Worm (Caenorhabditis elegans) whole organism, L3 larva: ENCODE results near the gene F22B5.10.
A peak's percentile ranks its signal among the peaks of the same experiment; 100 is the strongest.

Source experiments
- R02D3.7 ChIP-seq: fragments of 150-350 bp; optimal IDR thresholded peaks from 2 replicates; lab custom pipeline; 2014; ENCODE audit warnings: missing biosample characterization, missing genetic modification characterization
- aly-2 ChIP-seq: fragments of 150-350 bp; optimal IDR thresholded peaks from 2 replicates; lab custom pipeline; 2014; ENCODE audit warnings: missing biosample characterization, missing genetic modification characterization
- ama-1 ChIP-seq: fragments of 150-350 bp; optimal IDR thresholded peaks from 2 replicates; lab custom pipeline; 2018
- ceh-16 ChIP-seq: sonication (generic microtip); optimal IDR thresholded peaks from 2 replicates; lab custom pipeline; 2017; ENCODE audit warnings: missing biosample characterization, missing genetic modification characterization
- ceh-28 ChIP-seq: fragments of 150-350 bp; optimal IDR thresholded peaks from 2 replicates; lab custom pipeline; 2014; ENCODE audit warnings: missing biosample characterization, missing genetic modification reagents, missing genetic modification characterization
- ceh-82 ChIP-seq: fragments of 150-350 bp; optimal IDR thresholded peaks from 2 replicates; lab custom pipeline; 2014; ENCODE audit warnings: missing biosample characterization, missing genetic modification characterization
- ceh-9 ChIP-seq: sonication (generic microtip); optimal IDR thresholded peaks from 2 replicates; lab custom pipeline; 2018; ENCODE audit warnings: missing biosample characterization, missing genetic modification characterization
- egl-27 ChIP-seq: sonication (generic microtip); optimal IDR thresholded peaks from 4 replicates; lab custom pipeline; 2017; ENCODE audit warnings: missing biosample characterization, missing genetic modification reagents, missing genetic modification characterization
- egl-5 ChIP-seq: fragments of 150-350 bp; optimal IDR thresholded peaks from 2 replicates; lab custom pipeline; 2017; ENCODE audit warnings: missing biosample characterization, missing genetic modification reagents, missing genetic modification characterization, inconsistent platforms
- elt-1 ChIP-seq: fragments of 150-350 bp; optimal IDR thresholded peaks from 2 replicates; lab custom pipeline; 2014; ENCODE audit warnings: missing biosample characterization, missing genetic modification characterization
- elt-2 ChIP-seq: sonication (generic microtip); optimal IDR thresholded peaks from 2 replicates; lab custom pipeline; 2016; ENCODE audit warnings: missing genetic modification reagents, mild to moderate bottlenecking, missing genetic modification characterization, missing compliant biosample characterization
- elt-3 ChIP-seq, 3 experiments: fragments of 150-350 bp in 1 of 3; sonication (generic microtip) in 2 of 3; optimal IDR thresholded peaks; 2 replicates in 2 of 3; 4 replicates in 1 of 3; lab custom pipeline; 2014 to 2017; ENCODE audit warnings: missing biosample characterization in 3 of 3, missing genetic modification characterization in 3 of 3
- eor-1 ChIP-seq, 2 experiments: fragments of 150-350 bp; optimal IDR thresholded peaks; 2 replicates each; lab custom pipeline; 2014 to 2018; ENCODE audit warnings: missing biosample characterization in 2 of 2, missing genetic modification characterization in 2 of 2
- fkh-10 ChIP-seq: sonication (generic microtip); optimal IDR thresholded peaks from 2 replicates; lab custom pipeline; 2017; ENCODE audit warnings: missing biosample characterization, missing genetic modification reagents, missing genetic modification characterization
- fkh-2 ChIP-seq: fragments of 150-350 bp; optimal IDR thresholded peaks from 2 replicates; lab custom pipeline; 2014; ENCODE audit warnings: missing biosample characterization, missing genetic modification reagents, missing genetic modification characterization
- hmg-11 ChIP-seq: sonication (generic microtip); optimal IDR thresholded peaks from 2 replicates; lab custom pipeline; 2016; ENCODE audit warnings: missing genetic modification characterization, missing compliant biosample characterization
- jun-1 ChIP-seq: fragments of 150-350 bp; optimal IDR thresholded peaks from 2 replicates; lab custom pipeline; 2014; ENCODE audit warnings: missing biosample characterization, missing genetic modification reagents, missing genetic modification characterization
- lsy-12 ChIP-seq: sonication (generic microtip); optimal IDR thresholded peaks from 2 replicates; lab custom pipeline; 2016; ENCODE audit warnings: mild to moderate bottlenecking, missing genetic modification characterization, missing compliant biosample characterization
- mml-1 ChIP-seq: fragments of 150-350 bp; sonication (generic microtip); optimal IDR thresholded peaks from 3 replicates; lab custom pipeline; 2014; ENCODE audit warnings: missing biosample characterization, missing genetic modification characterization
- nfya-1 ChIP-seq: sonication (generic microtip); optimal IDR thresholded peaks from 2 replicates; lab custom pipeline; 2017; ENCODE audit warnings: missing genetic modification characterization, mild to moderate bottlenecking, missing compliant biosample characterization, antibody characterized with exemption, moderate library complexity; ENCODE audit not compliant: insufficient read depth
- nhr-23 ChIP-seq: fragments of 150-350 bp; optimal IDR thresholded peaks from 2 replicates; lab custom pipeline; 2014; ENCODE audit warnings: missing biosample characterization, missing genetic modification reagents, missing genetic modification characterization
- nhr-237 ChIP-seq: fragments of 150-350 bp; optimal IDR thresholded peaks from 2 replicates; lab custom pipeline; 2014; ENCODE audit warnings: missing biosample characterization, missing genetic modification characterization
- nhr-25 ChIP-seq: sonication (generic microtip); optimal IDR thresholded peaks from 2 replicates; lab custom pipeline; 2017; ENCODE audit warnings: missing biosample characterization, missing genetic modification characterization
- nhr-28 ChIP-seq: fragments of 150-350 bp; optimal IDR thresholded peaks from 2 replicates; lab custom pipeline; 2014; ENCODE audit warnings: missing biosample characterization, missing genetic modification characterization
- nhr-43 ChIP-seq: sonication (generic microtip); optimal IDR thresholded peaks from 2 replicates; lab custom pipeline; 2016; ENCODE audit warnings: mild to moderate bottlenecking, missing genetic modification characterization, missing compliant biosample characterization; ENCODE audit not compliant: poor library complexity, severe bottlenecking
- nhr-67 ChIP-seq: fragments of 150-350 bp; optimal IDR thresholded peaks from 2 replicates; lab custom pipeline; 2014; ENCODE audit warnings: missing biosample characterization, missing genetic modification characterization
- nhr-77 ChIP-seq: fragments of 150-350 bp; optimal IDR thresholded peaks from 2 replicates; lab custom pipeline; 2014; ENCODE audit warnings: missing biosample characterization, missing genetic modification characterization
- pha-4 ChIP-seq: fragments of 150-350 bp; optimal IDR thresholded peaks from 2 replicates; lab custom pipeline; 2014; ENCODE audit warnings: missing biosample characterization, missing genetic modification reagents, missing genetic modification characterization
- pqm-1 ChIP-seq: fragments of 150-350 bp; optimal IDR thresholded peaks from 2 replicates; lab custom pipeline; 2017; ENCODE audit warnings: missing biosample characterization, missing genetic modification characterization, inconsistent platforms
- skn-1 ChIP-seq: fragments of 150-350 bp; optimal IDR thresholded peaks from 2 replicates; lab custom pipeline; 2014; ENCODE audit warnings: missing biosample characterization, missing genetic modification characterization
- tbx-2 ChIP-seq: sonication (generic microtip); optimal IDR thresholded peaks from 2 replicates; lab custom pipeline; 2016; ENCODE audit warnings: mild to moderate bottlenecking, missing genetic modification characterization, missing compliant biosample characterization
- unc-39 ChIP-seq: sonication (generic microtip); optimal IDR thresholded peaks from 4 replicates; lab custom pipeline; 2017; ENCODE audit warnings: missing biosample characterization, missing genetic modification characterization
- unc-62 ChIP-seq: fragments of 150-350 bp; sonication (generic microtip); optimal IDR thresholded peaks from 4 replicates; lab custom pipeline; 2014; ENCODE audit warnings: missing biosample characterization, missing genetic modification reagents, missing genetic modification characterization
- zag-1 ChIP-seq: fragments of 150-350 bp; optimal IDR thresholded peaks from 2 replicates; lab custom pipeline; 2014; ENCODE audit warnings: missing biosample characterization, missing genetic modification characterization
- ztf-11 ChIP-seq: fragments of 150-350 bp; optimal IDR thresholded peaks from 2 replicates; lab custom pipeline; 2014; ENCODE audit warnings: missing biosample characterization, missing genetic modification characterization
- ztf-4 ChIP-seq: fragments of 150-350 bp; optimal IDR thresholded peaks from 2 replicates; lab custom pipeline; 2014; ENCODE audit warnings: missing biosample characterization, missing genetic modification characterization

F22B5.10 gene

ce11 chrII:8466874-8467273 lies at the start of gene F22B5.10:
TSS of gene F22B5.10 (plus strand) at chrII:8467174.
- TF ChIP-seq mml-1 (tag; lab: Kevin White, UChicago) (no peak), ama-1 (lab: Kevin White, UChicago) (peak; percentile 8), skn-1 (tag; lab: Kevin White, UChicago) (no peak), pqm-1 (tag; lab: Kevin White, UChicago) (no peak), ceh-16 (no peak), egl-5 (tag; lab: Kevin White, UChicago) (no peak), ztf-11 (tag; lab: Kevin White, UChicago) (no peak)

DNA sequence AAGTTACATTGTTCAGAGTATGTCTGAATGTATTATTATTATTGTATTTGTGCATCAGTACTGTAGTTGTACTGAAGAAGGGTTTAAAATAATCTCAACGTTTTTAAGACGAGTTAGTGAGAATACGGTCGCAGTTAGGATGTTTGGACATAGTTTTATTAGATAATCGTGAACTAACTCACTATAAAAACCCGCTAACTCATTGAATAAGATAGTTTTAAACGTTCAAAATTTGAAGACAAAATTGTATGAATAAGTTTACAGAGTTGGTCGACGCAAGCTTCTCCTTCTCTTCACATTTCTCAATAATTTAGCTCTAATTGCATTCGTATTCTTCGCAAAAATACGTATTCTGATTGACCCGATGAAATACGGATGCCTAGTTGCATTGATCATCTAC lies 48.0 kb upstream of the F22B5.10 start:
- peak; percentile 89 for TF ChIP-seq elt-1
- no peak for TF ChIP-seq tbx-2 (tag; lab: Kevin White, UChicago)
- TF ChIP-seq nhr-67 (tag; lab: Kevin White, UChicago), result no peak
- no peak for TF ChIP-seq nhr-23
- TF ChIP-seq ztf-4 (tag; lab: Kevin White, UChicago), result peak; percentile 76
- TF ChIP-seq zag-1 (tag; lab: Kevin White, UChicago), result no peak
- no peak for TF ChIP-seq aly-2
- no peak for TF ChIP-seq hmg-11
- TF ChIP-seq nfya-1 (tag; lab: Kevin White, UChicago), result no peak

- peak; percentile 4 for TF ChIP-seq elt-1
Measured at ce11 chrII:8419798-8420197, 47.2 kb upstream of the F22B5.10 start, which contains the start of gene F14E5.8. TSS of gene F14E5.8 (plus strand) at chrII:8420098.

DNA sequence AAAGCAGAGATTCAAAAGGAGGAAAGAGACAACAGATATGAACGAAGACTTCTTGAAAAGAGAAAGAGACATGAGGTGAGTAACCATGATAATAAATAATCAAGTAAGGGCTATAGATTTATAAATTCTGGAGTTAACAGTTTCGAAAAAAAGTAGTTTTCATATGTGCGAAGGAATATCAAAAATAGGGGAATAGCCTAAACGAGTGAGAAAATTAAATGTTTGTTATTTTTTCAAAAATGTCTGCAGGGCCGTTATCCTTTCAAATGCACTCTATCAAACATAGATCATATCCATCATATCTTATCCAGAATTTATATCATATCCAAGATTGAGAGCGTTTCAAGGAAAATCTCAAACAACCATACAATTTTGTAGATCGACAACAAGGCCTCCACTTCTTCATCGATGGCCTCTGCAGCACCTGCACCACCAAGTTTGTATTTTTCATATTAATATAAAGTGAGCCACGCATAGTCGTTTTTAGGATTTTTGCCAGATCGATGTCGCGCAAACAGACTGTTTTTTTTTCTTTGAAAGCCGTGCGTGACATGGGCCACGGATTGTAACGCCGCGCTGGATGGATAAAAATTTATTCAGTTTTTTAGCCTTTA lies 46.1 kb upstream of the F22B5.10 start:
- peak; percentile 89 for TF ChIP-seq elt-1
- TF ChIP-seq elt-2, result no peak
- peak; percentile 43 for TF ChIP-seq ztf-4 (tag; lab: Kevin White, UChicago)
- TF ChIP-seq egl-5 (tag; lab: Kevin White, UChicago), result no peak
- no peak for TF ChIP-seq fkh-10
- no peak for TF ChIP-seq nhr-23

ce11 chrII:8428758-8428946 lies 38.3 kb upstream of the F22B5.10 start, which contains the start of gene F14E5.2:
TSS of gene F14E5.2 (minus strand) at chrII:8428858.
- TF ChIP-seq unc-62 (GFP tag; lab: Kevin White, UChicago), result no peak
- TF ChIP-seq egl-27 (tag; lab: Kevin White, UChicago), result no peak
- TF ChIP-seq elt-1, result no peak
- no peak for TF ChIP-seq elt-3 (tag; optimal IDR thresholded peaks at IDR 0.05; lab: Kevin White, UChicago)
- no peak for TF ChIP-seq jun-1
- no peak for TF ChIP-seq ztf-4 (tag; lab: Kevin White, UChicago)
- no peak for TF ChIP-seq ceh-28 (tag; lab: Kevin White, UChicago)
- no peak for TF ChIP-seq unc-39 (tag; lab: Kevin White, UChicago)
- no peak for TF ChIP-seq egl-5 (tag; lab: Kevin White, UChicago)
- TF ChIP-seq skn-1 (tag; lab: Kevin White, UChicago), result no peak
- TF ChIP-seq ceh-82 (tag; lab: Kevin White, UChicago), result no peak

DNA sequence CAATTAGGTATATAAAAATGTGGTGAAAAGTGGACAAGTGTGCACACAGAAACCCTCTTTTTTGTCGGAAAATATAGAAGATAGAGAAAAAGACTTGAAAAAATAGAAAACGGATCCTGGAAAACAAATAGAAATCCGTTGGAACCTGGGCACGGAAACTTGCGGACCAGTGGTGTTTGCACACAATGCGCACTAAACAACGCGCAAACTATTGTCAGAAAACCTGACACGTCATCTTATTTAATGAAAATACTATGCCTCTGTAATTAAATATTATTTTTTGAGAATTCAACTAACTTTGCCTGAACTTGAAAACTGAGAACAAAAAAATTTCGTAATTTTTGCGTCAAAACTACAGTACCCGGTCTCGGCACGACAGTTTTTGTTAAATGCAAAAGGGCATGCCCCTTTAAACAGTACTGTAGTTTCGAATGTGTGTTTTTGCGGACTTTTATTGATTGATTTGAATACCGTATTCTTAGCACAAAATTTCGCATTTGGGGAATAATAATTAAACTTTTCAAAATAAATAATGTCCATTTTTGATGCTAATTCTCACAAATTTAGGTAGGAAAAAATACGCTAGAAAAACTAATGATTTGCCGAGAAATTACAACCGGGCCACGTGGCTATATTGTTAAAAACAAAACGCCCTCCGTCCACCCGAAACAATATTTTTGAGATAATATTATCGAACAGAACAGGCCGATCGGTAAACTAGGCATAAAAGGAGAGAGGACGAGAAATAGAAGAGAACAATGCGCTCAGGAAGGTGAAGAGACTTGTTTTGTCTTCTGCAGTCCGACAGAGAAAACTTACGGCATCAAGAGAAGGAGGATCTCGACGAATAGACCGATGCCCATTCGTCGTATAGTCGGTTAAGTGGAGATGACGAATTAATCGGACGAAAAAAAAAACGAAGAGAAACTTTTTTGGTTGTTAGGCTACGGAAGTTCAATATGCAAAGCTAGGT lies 37.7 kb upstream of the F22B5.10 start:
- TF ChIP-seq ceh-16, result no peak
- no peak for TF ChIP-seq aly-2
- TF ChIP-seq nhr-77 (tag; lab: Kevin White, UChicago), result no peak
- no peak for TF ChIP-seq egl-27 (tag; lab: Kevin White, UChicago)
- no peak for TF ChIP-seq unc-62 (GFP tag; lab: Kevin White, UChicago)
- no peak for TF ChIP-seq nhr-43
- no peak for TF ChIP-seq zag-1 (tag; lab: Kevin White, UChicago)
- TF ChIP-seq elt-2, result no peak
- no peak for TF ChIP-seq lsy-12 (tag; lab: Kevin White, UChicago)
- TF ChIP-seq elt-1, result no peak
- TF ChIP-seq ceh-9 (tag; lab: Kevin White, UChicago), result no peak
- no peak for TF ChIP-seq pqm-1 (tag; lab: Kevin White, UChicago)
- TF ChIP-seq ztf-4 (tag; lab: Kevin White, UChicago), result no peak
- TF ChIP-seq nhr-237 (tag; lab: Kevin White, UChicago), result no peak
- peak; percentile 53 for TF ChIP-seq nhr-23
- TF ChIP-seq fkh-2, result no peak
- TF ChIP-seq nhr-28 (tag; lab: Kevin White, UChicago), result no peak
- TF ChIP-seq pha-4, result peak; percentile 38
- TF ChIP-seq R02D3.7 (tag; lab: Kevin White, UChicago), result no peak
- TF ChIP-seq fkh-10, result no peak
- TF ChIP-seq nhr-25 (tag; lab: Kevin White, UChicago), result peak; percentile 39
- TF ChIP-seq elt-3 (tag; optimal IDR thresholded peaks at IDR 0.05; lab: Kevin White, UChicago), result no peak
- no peak for TF ChIP-seq eor-1 (tag; optimal IDR thresholded peaks at IDR 0.05; lab: Kevin White, UChicago)
- TF ChIP-seq nfya-1 (tag; lab: Kevin White, UChicago), result peak; percentile 32
- TF ChIP-seq ztf-11 (tag; lab: Kevin White, UChicago), result no peak
